Fruit fly (Drosophila melanogaster) whole organism, embryonic: ENCODE measurements around the gene CG2931.
A peak's percentile ranks its signal among the peaks of the same experiment; 100 is the strongest.

ENCODE experiments used
- CG10267 ChIP-seq: fragments of 200-800 bp; sonication (Bioruptor generic); optimal IDR thresholded peaks from 2 replicates; lab custom pipeline; 2018; ENCODE audit warnings: missing biosample characterization, mild to moderate bottlenecking, missing genetic modification characterization, moderate library complexity
- CG12659 ChIP-seq: fragments of 200-800 bp; sonication (Bioruptor generic); optimal IDR thresholded peaks from 3 replicates; lab custom pipeline; 2017; ENCODE audit warnings: mild to moderate bottlenecking, missing biosample characterization, missing genetic modification reagents, missing genetic modification characterization
- CG17186 ChIP-seq: fragments of 200-800 bp; sonication (Bioruptor generic); optimal IDR thresholded peaks from 3 replicates; lab custom pipeline; 2017; ENCODE audit warnings: missing biosample characterization, missing genetic modification reagents, missing genetic modification characterization
- CG17385 ChIP-seq: fragments of 200-800 bp; sonication (Bioruptor generic); optimal IDR thresholded peaks from 3 replicates; lab custom pipeline; 2018; ENCODE audit warnings: missing biosample characterization, mild to moderate bottlenecking, missing genetic modification characterization
- CG1792 ChIP-seq: fragments of 200-800 bp; sonication (Bioruptor generic); optimal IDR thresholded peaks from 2 replicates; lab custom pipeline; 2016; ENCODE audit warnings: missing biosample characterization, missing genetic modification characterization
- CG2120 ChIP-seq: fragments of 200-800 bp; sonication (Bioruptor generic); optimal IDR thresholded peaks from 3 replicates; lab custom pipeline; 2016; ENCODE audit warnings: missing biosample characterization, missing genetic modification characterization
- CG2712 ChIP-seq: fragments of 200-800 bp; optimal IDR thresholded peaks from 3 replicates; lab custom pipeline; 2019; ENCODE audit warnings: missing biosample characterization, mild to moderate bottlenecking, missing genetic modification characterization, moderate library complexity
- CG30020 ChIP-seq: fragments of 200-800 bp; optimal IDR thresholded peaks from 2 replicates; lab custom pipeline; 2019; ENCODE audit warnings: missing biosample characterization, mild to moderate bottlenecking, missing genetic modification characterization, moderate library complexity
- CG32532 ChIP-seq: fragments of 200-800 bp; sonication (Bioruptor generic); IDR thresholded peaks from 2 replicates; pipeline ENCODE4 v1.3.6; 2022; ENCODE audit warnings: missing biosample characterization, missing genetic modification characterization
- CG4360 ChIP-seq: fragments of 200-800 bp; sonication (Bioruptor generic); IDR thresholded peaks from 2 replicates; pipeline ENCODE4 v1.3.6; 2022; ENCODE audit warnings: missing biosample characterization, missing genetic modification characterization
- CG9609 ChIP-seq: fragments of 200-800 bp; sonication (Bioruptor generic); optimal IDR thresholded peaks from 3 replicates; lab custom pipeline; 2016; ENCODE audit warnings: missing biosample characterization, missing genetic modification characterization
- CTCF ChIP-seq: fragments of 200-800 bp; sonication (Bioruptor generic); optimal IDR thresholded peaks from 2 replicates; lab custom pipeline; 2017; ENCODE audit warnings: missing biosample characterization, mild to moderate bottlenecking, missing genetic modification characterization, moderate library complexity
- CoRest ChIP-seq: fragments of 200-800 bp; sonication (Bioruptor generic); optimal IDR thresholded peaks from 3 replicates; lab custom pipeline; 2018; ENCODE audit warnings: missing biosample characterization, mild to moderate bottlenecking, missing genetic modification characterization, moderate library complexity
- Ets65A ChIP-seq: fragments of 200-800 bp; sonication (Bioruptor generic); peaks from one replicate; lab custom pipeline; 2016; ENCODE audit warnings: missing biosample characterization, missing genetic modification characterization
- H15 ChIP-seq: fragments of 200-800 bp; sonication (Bioruptor generic); IDR thresholded peaks from 3 replicates; pipeline ENCODE4 v1.3.6; 2022; ENCODE audit warnings: missing biosample characterization, missing genetic modification characterization
- HHEX ChIP-seq: fragments of 200-800 bp; sonication (Bioruptor generic); optimal IDR thresholded peaks from 3 replicates; lab custom pipeline; 2017; ENCODE audit warnings: missing biosample characterization, mild to moderate bottlenecking, missing genetic modification characterization, missing genetic modification reagents
- HLH3B ChIP-seq: fragments of 200-800 bp; sonication (Bioruptor generic); IDR thresholded peaks from 2 replicates; pipeline ENCODE4 v1.3.6; 2022; ENCODE audit warnings: missing biosample characterization, missing genetic modification characterization
- MBD-R2 ChIP-seq: fragments of 200-800 bp; sonication (Bioruptor generic); IDR thresholded peaks from 2 replicates; pipeline ENCODE4 v1.3.6; 2022; ENCODE audit warnings: missing biosample characterization, missing genetic modification characterization
- Med ChIP-seq: fragments of 200-800 bp; sonication (Bioruptor generic); peaks from one replicate; lab custom pipeline; 2016; ENCODE audit warnings: missing biosample characterization, missing genetic modification characterization, mild to moderate bottlenecking, inconsistent platforms, moderate library complexity
- Mrtf ChIP-seq: fragments of 200-800 bp; sonication (Bioruptor generic); IDR thresholded peaks from 3 replicates; pipeline ENCODE4 v1.3.6; 2022; ENCODE audit warnings: missing biosample characterization, missing genetic modification characterization
- Pdp1 ChIP-seq, 2 experiments: fragments of 200-800 bp; sonication (Bioruptor generic); optimal IDR thresholded peaks; 3 replicates each; lab custom pipeline; 2016; ENCODE audit warnings: missing biosample characterization in 2 of 2, missing genetic modification characterization in 2 of 2, mild to moderate bottlenecking in 1 of 2, moderate library complexity in 1 of 2
- Trl ChIP-seq, 3 experiments: fragments of >200 bp in 2 of 3; fragments of 200-800 bp in 1 of 3; sonication (Bioruptor generic) in 1 of 3; optimal IDR thresholded peaks; 2 replicates in 1 of 3; 3 replicates in 2 of 3; lab custom pipeline; 2016 to 2017; ENCODE audit warnings: missing biosample characterization in 1 of 3, missing genetic modification characterization in 1 of 3
- btn ChIP-seq: fragments of 200-800 bp; sonication (Bioruptor generic); optimal IDR thresholded peaks from 2 replicates; lab custom pipeline; 2016; ENCODE audit warnings: missing biosample characterization, missing genetic modification characterization
- crp ChIP-seq, 2 experiments: fragments of 200-800 bp; sonication (Bioruptor generic); optimal IDR thresholded peaks; 2 replicates in 1 of 2; 3 replicates in 1 of 2; lab custom pipeline; 2017; ENCODE audit warnings: missing biosample characterization in 2 of 2, missing genetic modification characterization in 2 of 2, mild to moderate bottlenecking in 1 of 2, moderate library complexity in 1 of 2
- ems ChIP-seq: fragments of 200-800 bp; sonication (Bioruptor generic); optimal IDR thresholded peaks from 3 replicates; lab custom pipeline; 2016; ENCODE audit warnings: missing biosample characterization, missing genetic modification characterization
- grn ChIP-seq: fragments of 200-800 bp; sonication (Bioruptor generic); optimal IDR thresholded peaks from 3 replicates; lab custom pipeline; 2017; ENCODE audit warnings: missing biosample characterization, missing genetic modification characterization
- gsb ChIP-seq: fragments of 200-800 bp; sonication (Bioruptor generic); IDR thresholded peaks from 2 replicates; pipeline ENCODE4 v1.3.6; 2022; ENCODE audit warnings: missing biosample characterization, missing genetic modification characterization
- lola ChIP-seq, 3 experiments: fragments of >200 bp in 2 of 3; fragments of 200-800 bp in 1 of 3; sonication (Bioruptor generic) in 1 of 3; optimal IDR thresholded peaks; 2 replicates each; lab custom pipeline; 2017 to 2019; ENCODE audit warnings: missing biosample characterization in 3 of 3, missing genetic modification characterization in 3 of 3, mild to moderate bottlenecking in 1 of 3, moderate library complexity in 1 of 3
- nau ChIP-seq: fragments of 200-800 bp; sonication (Bioruptor generic); optimal IDR thresholded peaks from 3 replicates; lab custom pipeline; 2017; ENCODE audit warnings: missing biosample characterization, mild to moderate bottlenecking, missing genetic modification characterization, missing genetic modification reagents
- nom ChIP-seq: fragments of 200-800 bp; sonication (Bioruptor generic); optimal IDR thresholded peaks from 2 replicates; lab custom pipeline; 2017; ENCODE audit warnings: missing biosample characterization, missing genetic modification characterization, mild to moderate bottlenecking, moderate library complexity, missing genetic modification reagents
- pho ChIP-seq: fragments of 200-800 bp; sonication (Bioruptor generic); optimal IDR thresholded peaks from 2 replicates; lab custom pipeline; 2016; ENCODE audit warnings: missing biosample characterization, missing genetic modification characterization
- pnt ChIP-seq: fragments of 200-800 bp; sonication (Bioruptor generic); optimal IDR thresholded peaks from 3 replicates; lab custom pipeline; 2016; ENCODE audit warnings: missing biosample characterization, missing genetic modification characterization
- rib ChIP-seq: fragments of 200-800 bp; sonication (Bioruptor generic); IDR thresholded peaks from 2 replicates; pipeline ENCODE4 v1.3.6; 2022; ENCODE audit warnings: missing biosample characterization, missing genetic modification characterization
- row ChIP-seq: fragments of 200-800 bp; sonication (Bioruptor generic); IDR thresholded peaks from 3 replicates; pipeline ENCODE4 v1.3.6; 2022; ENCODE audit warnings: missing biosample characterization, missing genetic modification characterization
- schlank ChIP-seq: fragments of 200-800 bp; sonication (Bioruptor generic); optimal IDR thresholded peaks from 2 replicates; lab custom pipeline; 2018; ENCODE audit warnings: missing biosample characterization, mild to moderate bottlenecking, missing genetic modification characterization
- seq ChIP-seq: fragments of 200-800 bp; sonication (Bioruptor generic); IDR thresholded peaks from 2 replicates; pipeline ENCODE4 v1.3.6; 2022; ENCODE audit warnings: missing biosample characterization, missing genetic modification characterization
- sim ChIP-seq: fragments of 200-800 bp; sonication (Bioruptor generic); IDR thresholded peaks from 2 replicates; pipeline ENCODE4 v1.3.6; 2022; ENCODE audit warnings: missing biosample characterization, missing genetic modification characterization
- sima ChIP-seq: fragments of 200-800 bp; sonication (Bioruptor generic); optimal IDR thresholded peaks from 2 replicates; lab custom pipeline; 2016; ENCODE audit warnings: missing biosample characterization, missing genetic modification characterization
- sisA ChIP-seq: fragments of 200-800 bp; sonication (Bioruptor generic); IDR thresholded peaks from 2 replicates; pipeline ENCODE4 v1.3.6; 2022; ENCODE audit warnings: missing biosample characterization, missing genetic modification characterization
- stwl ChIP-seq: fragments of 200-800 bp; sonication (Bioruptor generic); optimal IDR thresholded peaks from 3 replicates; lab custom pipeline; 2018; ENCODE audit warnings: missing biosample characterization, mild to moderate bottlenecking, missing genetic modification characterization, moderate library complexity

Gene CG2931

dm6 chr3R:5612372-5613113, 44.1 kb upstream of the CG2931 start, which contains the start of gene Rga (continued):
- TF ChIP-seq grn (GFP tag; lab: Kevin White, UChicago) (no peak), row (GFP tag; lab: Robert Waterston, UW) (no peak), H15 (GFP tag; lab: Robert Waterston, UW) (no peak), sim (no peak), CG17385 (GFP tag; lab: Kevin White, UChicago) (peak; percentile 95), CG32532 (GFP tag; lab: Robert Waterston, UW) (0 out of 2 replicates have a peak, but pooled peaks have one; percentile 16), CG9609 (GFP tag; lab: Kevin White, UChicago) (no peak), ems (GFP tag; lab: Kevin White, UChicago) (no peak), Trl (optimal IDR thresholded peaks at IDR 0.05; lab: Kevin White, UChicago) (peak; percentile 78 to 81), Trl (GFP tag; optimal IDR thresholded peaks at IDR 0.05; lab: Kevin White, UChicago) (no peak), HLH3B (no peak), pho (GFP tag; lab: Kevin White, UChicago) (peak; percentile 5)

- TF ChIP-seq pnt = no peak
- peak; percentile 69 for TF ChIP-seq Med (GFP tag; lab: Kevin White, UChicago)
- TF ChIP-seq crp (GFP tag; optimal IDR thresholded peaks at IDR 0.05; lab: Kevin White, UChicago) = peak in 1 of 2 experiments; percentile 77
- no peak for TF ChIP-seq Mrtf (GFP tag; lab: Robert Waterston, UW)
- 0 out of 2 replicates have a peak, but pooled peaks have one; percentile 42 for TF ChIP-seq rib (GFP tag; lab: Robert Waterston, UW)
- TF ChIP-seq CG30020 (tag; lab: Kevin White, UChicago) = peak; percentile 1
- TF ChIP-seq CG10267 (tag; lab: Kevin White, UChicago) = peak; percentile 80
- peak; percentile 65 for TF ChIP-seq CG4360
- TF ChIP-seq MBD-R2 (GFP tag; lab: Robert Waterston, UW) = peak; percentile 41
- TF ChIP-seq nau (GFP tag; lab: Kevin White, UChicago) = no peak
- TF ChIP-seq Ets65A (GFP tag; lab: Kevin White, UChicago) = peak; percentile 63
- TF ChIP-seq sisA = no peak
- no peak for TF ChIP-seq schlank (tag; lab: Kevin White, UChicago)
- peak; percentile 31 for TF ChIP-seq stwl
- peak; percentile 10 for TF ChIP-seq HHEX (GFP tag; lab: Kevin White, UChicago)
- TF ChIP-seq sima = no peak
- TF ChIP-seq Pdp1 (GFP tag; optimal IDR thresholded peaks at IDR 0.05; lab: Kevin White, UChicago) = peak in 1 of 2 experiments; percentile 23
- TF ChIP-seq CG17186 (GFP tag; lab: Kevin White, UChicago) = peak; percentile 6
- peak; percentile 3 for TF ChIP-seq CTCF
- TF ChIP-seq seq (GFP tag; lab: Robert Waterston, UW) = no peak
- no peak for TF ChIP-seq sim
- TF ChIP-seq CG1792 = no peak
- TF ChIP-seq CG2120 (GFP tag; lab: Kevin White, UChicago) = no peak
- TF ChIP-seq btn (GFP tag; lab: Kevin White, UChicago) = no peak
- TF ChIP-seq lola (GFP tag; optimal IDR thresholded peaks at IDR 0.05; lab: Kevin White, UChicago) = peak in 1 of 3 experiments; percentile 3
- no peak for TF ChIP-seq grn (GFP tag; lab: Kevin White, UChicago)
- no peak for TF ChIP-seq CG2712 (tag; lab: Kevin White, UChicago)
- TF ChIP-seq CG12659 (GFP tag; lab: Kevin White, UChicago) = peak; percentile 17
Measured at dm6 chr3R:5611733-5612132, 43.3 kb upstream of the CG2931 start.

- TF ChIP-seq gsb (GFP tag; lab: Robert Waterston, UW) = no peak
- TF ChIP-seq CoRest = no peak
- peak; percentile 40 for TF ChIP-seq nom
- TF ChIP-seq Med (GFP tag; lab: Kevin White, UChicago) = peak; percentile 22
Measured at dm6 chr3R:5611167-5611566, 42.8 kb upstream of the CG2931 start.
